Worm (Caenorhabditis elegans) whole organism, dauer: ENCODE measurements around the gene H20J04.6.

Experiments
- unc-62 ChIP-seq: sonication (generic microtip); optimal IDR thresholded peaks from 2 replicates; lab custom pipeline; 2017; ENCODE audit warnings: missing biosample characterization, missing genetic modification reagents, missing genetic modification characterization

H20J04.6 gene

DNA sequence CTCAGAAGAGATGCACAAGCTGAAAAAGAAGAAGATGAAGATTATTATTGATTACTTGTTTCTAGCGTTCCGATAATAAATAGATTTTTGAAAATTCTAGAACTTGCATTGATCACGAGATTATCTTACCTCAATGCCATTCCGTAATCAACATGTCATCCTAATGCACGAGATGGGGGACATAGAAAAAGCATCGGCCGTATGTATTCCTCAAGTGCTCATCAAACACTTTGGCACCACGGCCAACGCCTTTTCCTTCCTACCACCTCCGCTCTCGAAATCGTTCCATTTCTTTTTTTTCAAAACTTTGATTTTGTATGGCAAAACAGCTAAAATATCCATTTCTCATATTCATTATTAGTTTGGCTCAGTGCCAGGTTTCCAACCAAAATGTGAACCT, 35.7 kb downstream of the H20J04.6 start, which contains the start of gene lat-2:
TSS of gene lat-2 (plus strand) at position 301 of the 400 bp plus-strand sequence.
- TF ChIP-seq unc-62 (GFP tag; lab: Kevin White, UChicago): no peak

DNA sequence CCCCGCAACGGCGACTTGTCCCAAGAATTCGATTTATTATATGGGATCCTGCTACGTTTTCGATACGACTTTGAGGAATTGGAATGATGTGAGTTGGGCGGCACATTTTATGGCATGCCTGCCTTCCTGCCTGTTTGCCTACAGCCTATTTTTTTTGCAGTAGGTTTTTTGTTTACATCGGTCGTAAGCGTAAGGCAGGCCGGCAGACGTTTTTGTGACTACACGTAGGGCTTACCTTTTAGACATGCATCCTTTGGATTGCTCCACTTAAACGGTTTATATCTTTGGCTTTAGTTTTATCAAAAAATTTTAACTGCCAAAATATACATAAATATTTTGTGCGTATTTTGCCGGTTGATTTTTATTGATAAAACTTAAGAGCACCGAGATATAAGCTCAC, 36.2 kb downstream of the H20J04.6 start:
- TF ChIP-seq unc-62 (GFP tag; lab: Kevin White, UChicago): no peak

DNA sequence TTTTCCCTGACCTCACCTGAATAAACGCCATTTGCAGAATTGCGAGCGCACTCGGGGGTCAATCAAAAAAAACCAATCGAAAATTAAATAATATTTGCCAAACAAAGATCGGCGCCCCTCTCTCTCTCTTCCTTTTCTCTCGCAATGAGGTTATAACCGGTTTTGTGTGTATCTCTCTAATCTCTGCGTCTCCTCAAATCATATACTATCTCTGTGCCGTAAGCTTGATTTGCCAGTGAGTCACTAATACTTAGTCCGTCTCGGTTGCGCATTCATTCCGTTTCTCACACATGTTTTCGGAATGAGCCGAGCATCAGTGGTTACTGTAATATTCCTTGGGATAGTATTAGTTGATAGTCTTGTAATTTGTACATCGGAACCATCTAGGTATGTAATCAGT, 39.0 kb downstream of the H20J04.6 start:
- TF ChIP-seq unc-62 (GFP tag; lab: Kevin White, UChicago): no peak

DNA sequence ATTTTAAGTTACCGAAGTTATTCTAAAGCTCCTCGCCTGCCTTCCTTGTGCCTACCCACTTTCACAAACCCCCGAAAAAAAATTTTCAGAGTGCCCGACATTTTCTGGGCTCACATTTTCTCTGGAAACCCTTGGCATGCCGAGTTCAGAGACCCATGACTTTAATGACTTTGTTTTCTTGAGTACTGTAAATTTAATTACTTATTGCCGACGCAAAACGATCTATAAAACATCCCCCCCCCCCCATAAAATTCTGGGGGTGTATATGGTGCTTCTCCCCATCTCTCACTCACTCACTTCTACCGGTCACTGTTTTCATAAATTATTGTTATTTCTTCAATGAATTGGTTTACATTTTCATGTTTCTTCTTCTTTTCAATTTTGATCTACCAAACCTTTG, 44.9 kb downstream of the H20J04.6 start, which contains the start of gene try-9:
TSS of gene try-9 (plus strand) at position 301 of the 400 bp plus-strand sequence.
- no peak for TF ChIP-seq unc-62 (GFP tag; lab: Kevin White, UChicago)

DNA sequence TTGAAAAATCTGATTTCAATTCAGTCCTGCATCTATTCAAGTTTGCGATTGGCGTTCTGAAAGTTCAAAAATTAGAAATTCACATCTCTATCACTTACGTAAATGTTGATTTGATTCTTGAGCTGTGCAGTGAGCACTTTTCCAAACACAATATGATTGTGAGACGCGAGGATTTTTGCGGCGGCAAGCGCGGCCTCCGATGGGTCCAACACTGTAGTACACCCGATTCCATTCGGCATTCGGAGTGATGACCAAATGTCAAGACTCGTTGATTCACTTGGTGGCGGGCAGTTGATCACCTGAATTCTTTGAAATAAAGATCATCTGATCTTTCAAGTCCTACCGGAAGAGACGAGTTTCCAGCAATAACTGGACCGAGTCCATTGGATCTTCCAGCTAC, 46.7 kb downstream of the H20J04.6 start:
- no peak for TF ChIP-seq unc-62 (GFP tag; lab: Kevin White, UChicago)

DNA sequence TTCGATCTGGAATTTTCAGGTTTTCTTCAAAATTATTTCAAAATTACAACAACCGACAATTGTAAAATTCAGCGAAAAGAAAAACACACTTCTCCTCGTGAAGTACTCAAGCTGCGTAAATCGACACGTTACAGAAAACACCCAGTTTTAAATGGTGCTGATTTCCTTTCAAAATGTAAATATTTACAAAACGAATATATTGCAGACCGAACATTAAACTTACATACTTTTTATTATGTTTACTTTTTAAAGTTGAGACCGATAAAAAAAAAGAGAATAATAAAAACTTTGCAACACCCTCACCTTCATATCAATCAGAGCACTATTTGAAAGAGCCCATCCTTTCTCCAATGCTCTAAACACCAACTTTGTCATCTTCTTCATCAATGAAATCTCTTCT, 47.8 kb downstream of the H20J04.6 start:
- TF ChIP-seq unc-62 (GFP tag; lab: Kevin White, UChicago): no peak

DNA sequence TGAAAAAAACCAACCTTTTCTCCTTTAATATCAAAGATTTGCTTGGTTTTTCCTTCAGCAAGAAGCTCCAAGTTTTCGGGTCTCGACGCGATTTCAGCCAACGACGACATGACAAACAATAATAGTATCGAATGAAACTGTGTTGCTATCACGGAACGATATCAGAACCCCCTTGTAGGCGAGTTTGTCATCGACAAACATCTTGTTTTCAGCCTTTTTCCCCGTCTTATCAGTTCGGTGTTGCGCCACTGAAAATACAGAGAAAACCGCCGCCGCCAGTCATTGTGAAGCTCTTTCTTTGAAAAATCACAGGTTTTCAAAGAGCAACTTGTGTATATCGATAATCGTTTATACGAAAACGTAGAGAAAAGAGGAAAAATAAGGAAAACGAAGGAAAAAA, 49.4 kb downstream of the H20J04.6 start, which contains the start of gene paic-1:
TSS of gene paic-1 (minus strand) at position 120 of the 400 bp plus-strand sequence.
- no peak for TF ChIP-seq unc-62 (GFP tag; lab: Kevin White, UChicago)

DNA sequence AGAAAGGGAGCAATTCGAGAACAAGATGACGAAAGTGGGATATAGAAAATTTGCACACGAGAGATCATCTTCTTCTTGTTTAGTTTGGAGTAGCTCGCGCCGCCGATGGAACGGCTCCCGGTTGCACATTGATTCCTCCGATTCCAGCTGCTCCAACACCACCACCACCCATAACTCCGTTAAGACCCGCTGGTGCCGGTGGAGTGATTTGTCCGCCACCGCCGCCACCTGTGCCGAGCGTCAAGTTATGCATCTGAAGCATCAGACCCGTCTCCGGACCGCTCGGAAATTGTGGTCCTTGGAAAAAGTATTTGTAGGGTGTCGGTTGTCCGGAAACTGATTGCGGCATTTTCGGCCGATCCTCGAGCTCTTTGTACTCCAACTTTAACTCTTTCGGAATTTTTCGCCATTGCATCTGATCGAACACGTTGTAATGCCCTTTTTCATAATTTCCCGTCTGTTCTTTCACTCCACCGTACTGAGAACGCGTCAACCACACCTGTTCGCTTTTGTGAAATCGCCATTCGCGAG, 49.9 kb downstream of the H20J04.6 start:
- TF ChIP-seq unc-62 (GFP tag; lab: Kevin White, UChicago): no peak
